Worm (Caenorhabditis elegans) whole organism, mixed stage, embryonic: ENCODE measurements around the gene F59B2.3.

ENCODE experiments used
- M03D4.4 ChIP-seq: sonication (generic microtip); optimal IDR thresholded peaks from 2 replicates; lab custom pipeline; 2017; ENCODE audit warnings: mild to moderate bottlenecking, missing genetic modification characterization, missing compliant biosample characterization
- ceh-39 ChIP-seq: fragments of 150-350 bp; optimal IDR thresholded peaks from 2 replicates; lab custom pipeline; 2014; ENCODE audit warnings: missing biosample characterization, missing genetic modification characterization
- ceh-43 ChIP-seq: fragments of 200-800 bp; sonication (Bioruptor generic); optimal IDR thresholded peaks from 2 replicates; lab custom pipeline; 2018; ENCODE audit warnings: mild to moderate bottlenecking, missing genetic modification characterization, moderate library complexity, missing compliant biosample characterization
- ceh-83 ChIP-seq: fragments of 200-800 bp; sonication (Bioruptor generic); optimal IDR thresholded peaks from 2 replicates; lab custom pipeline; 2018; ENCODE audit warnings: mild to moderate bottlenecking, missing genetic modification characterization, missing compliant biosample characterization
- cnd-1 ChIP-seq: fragments of 200-800 bp; sonication (Bioruptor generic); optimal IDR thresholded peaks from 2 replicates; lab custom pipeline; 2018; ENCODE audit warnings: mild to moderate bottlenecking, missing genetic modification characterization, missing compliant biosample characterization
- elt-3 ChIP-seq: fragments of 150-350 bp; optimal IDR thresholded peaks from 2 replicates; lab custom pipeline; 2014; ENCODE audit warnings: missing biosample characterization, missing genetic modification characterization
- lsy-2 ChIP-seq: fragments of 150-350 bp; optimal IDR thresholded peaks from 2 replicates; lab custom pipeline; 2014; ENCODE audit warnings: missing biosample characterization, missing genetic modification characterization
- nhr-28 ChIP-seq: fragments of 150-350 bp; optimal IDR thresholded peaks from 2 replicates; lab custom pipeline; 2014; ENCODE audit warnings: missing biosample characterization, missing genetic modification characterization
- nhr-76 ChIP-seq: sonication (generic microtip); optimal IDR thresholded peaks from 2 replicates; lab custom pipeline; 2017; ENCODE audit warnings: missing biosample characterization, missing genetic modification characterization
- pha-4 ChIP-seq: fragments of 150-350 bp; optimal IDR thresholded peaks from 2 replicates; lab custom pipeline; 2018; ENCODE audit warnings: missing biosample characterization, missing genetic modification reagents, missing genetic modification characterization
- unc-39 ChIP-seq: fragments of 150-350 bp; optimal IDR thresholded peaks from 2 replicates; lab custom pipeline; 2014; ENCODE audit warnings: missing biosample characterization, missing genetic modification characterization
- unc-62 ChIP-seq: fragments of 150-350 bp; optimal IDR thresholded peaks from 2 replicates; lab custom pipeline; 2014; ENCODE audit warnings: missing biosample characterization, missing genetic modification reagents, missing genetic modification characterization
- zip-8 ChIP-seq: fragments of 150-350 bp; optimal IDR thresholded peaks from 2 replicates; lab custom pipeline; 2014; ENCODE audit warnings: missing biosample characterization, missing genetic modification characterization

DNA sequence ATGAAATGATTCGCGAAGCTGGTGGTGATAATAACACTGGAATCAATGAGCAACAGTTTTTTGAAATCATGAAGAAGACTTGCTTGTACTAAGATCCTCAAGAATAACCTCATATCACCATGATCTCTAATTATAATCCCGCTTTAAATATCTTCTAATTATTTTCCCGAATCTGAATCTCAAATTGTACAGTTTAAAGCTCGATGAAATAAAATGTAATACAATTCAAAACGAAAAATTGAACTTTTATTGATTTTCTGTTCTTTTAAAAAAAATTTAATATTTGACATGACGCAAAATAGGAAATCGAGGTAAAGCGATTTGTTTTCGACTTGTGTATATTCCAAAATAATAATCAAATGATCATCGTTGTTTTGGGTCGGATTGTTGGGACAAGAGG is 24.7 kb downstream of the F59B2.3 start:
- TF ChIP-seq nhr-28 (tag; lab: Kevin White, UChicago) (no peak), pha-4 (tag; lab: Kevin White, UChicago) (no peak), cnd-1 (tag; lab: Kevin White, UChicago) (no peak), unc-62 (GFP tag; lab: Kevin White, UChicago) (no peak), nhr-76 (tag; lab: Kevin White, UChicago) (no peak), ceh-39 (tag; lab: Kevin White, UChicago) (no peak), lsy-2 (tag; lab: Kevin White, UChicago) (no peak), elt-3 (tag; lab: Kevin White, UChicago) (no peak), unc-39 (tag; lab: Kevin White, UChicago) (no peak), ceh-43 (GFP tag; lab: Kevin White, UChicago) (no peak), zip-8 (no peak), M03D4.4 (tag; lab: Kevin White, UChicago) (no peak), ceh-83 (no peak)
